Worm (Caenorhabditis elegans) whole organism, young adult: Measurements from ENCODE around the gene M04C3.5.

ENCODE experiments used
- B0019.2 ChIP-seq: fragments of 200-800 bp; sonication (Bioruptor generic); conservative IDR thresholded peaks from 2 replicates; pipeline ENCODE4 v1.3.6; 2022; ENCODE audit warnings: missing genetic modification reagents, missing genetic modification characterization, missing compliant biosample characterization
- F37B4.10 ChIP-seq: fragments of 200-800 bp; sonication (Bioruptor generic); IDR thresholded peaks from 2 replicates; pipeline ENCODE4 v1.3.6; 2022; ENCODE audit warnings: missing genetic modification characterization, missing compliant biosample characterization
- F49E8.2 ChIP-seq: sonication (generic microtip); optimal IDR thresholded peaks from 3 replicates; lab custom pipeline; 2017; ENCODE audit warnings: missing genetic modification characterization, mild to moderate bottlenecking, missing compliant biosample characterization, antibody characterized with exemption, moderate library complexity; ENCODE audit not compliant: insufficient read depth
- F52B5.7 ChIP-seq: sonication (generic microtip); optimal IDR thresholded peaks from 2 replicates; lab custom pipeline; 2016; ENCODE audit warnings: mild to moderate bottlenecking, missing genetic modification characterization, missing compliant biosample characterization
- T07F8.4 ChIP-seq: sonication (generic microtip); optimal IDR thresholded peaks from 2 replicates; lab custom pipeline; 2016; ENCODE audit warnings: mild to moderate bottlenecking, missing genetic modification characterization, moderate library complexity, missing compliant biosample characterization
- Y56A3A.18 ChIP-seq: fragments of 200-800 bp; sonication (Bioruptor generic); IDR thresholded peaks from 2 replicates; pipeline ENCODE4 v1.3.6; 2022; ENCODE audit warnings: missing genetic modification reagents, missing genetic modification characterization, missing compliant biosample characterization
- Y67H2A.10 ChIP-seq: fragments of 200-800 bp; sonication (Bioruptor generic); conservative IDR thresholded peaks from 2 replicates; pipeline ENCODE4 v1.3.6; 2022; ENCODE audit warnings: missing genetic modification reagents, missing genetic modification characterization, missing compliant biosample characterization
- Y79H2A.3 ChIP-seq: fragments of 200-800 bp; sonication (Bioruptor generic); conservative IDR thresholded peaks from 2 replicates; pipeline ENCODE4 v1.3.6; 2022; ENCODE audit warnings: missing genetic modification reagents, missing genetic modification characterization, missing compliant biosample characterization
- athp-1 ChIP-seq: sonication (generic microtip); optimal IDR thresholded peaks from 2 replicates; lab custom pipeline; 2017; ENCODE audit warnings: mild to moderate bottlenecking, missing genetic modification characterization, missing compliant biosample characterization
- bed-1 ChIP-seq: fragments of 200-800 bp; sonication (Bioruptor generic); IDR thresholded peaks from 2 replicates; pipeline ENCODE4 v1.3.6; 2022; ENCODE audit warnings: missing genetic modification reagents, missing genetic modification characterization, missing compliant biosample characterization
- ccch-3 ChIP-seq: fragments of 200-800 bp; sonication (Bioruptor generic); optimal IDR thresholded peaks from 2 replicates; lab custom pipeline; 2018; ENCODE audit warnings: mild to moderate bottlenecking, missing genetic modification characterization, missing compliant biosample characterization
- cebp-1 ChIP-seq, 2 experiments: fragments of 200-800 bp in 1 of 2; sonication (Bioruptor generic) in 1 of 2; sonication (generic microtip) in 1 of 2; IDR thresholded peaks in 1 of 2; optimal IDR thresholded peaks in 1 of 2; 2 replicates each; pipeline versions ENCODE4 v1.3.6 to Lab custom; 2017 to 2022; ENCODE audit warnings: missing compliant biosample characterization in 2 of 2, missing genetic modification characterization in 2 of 2, mild to moderate bottlenecking in 1 of 2, missing genetic modification reagents in 1 of 2, moderate library complexity in 1 of 2
- egrh-3 ChIP-seq: fragments of 200-800 bp; sonication (Bioruptor generic); IDR thresholded peaks from 2 replicates; pipeline ENCODE4 v1.3.6; 2022; ENCODE audit warnings: missing genetic modification reagents, missing genetic modification characterization, missing compliant biosample characterization
- ekl-4 ChIP-seq: fragments of 200-800 bp; sonication (Bioruptor generic); IDR thresholded peaks from 2 replicates; pipeline ENCODE4 v1.3.6; 2022; ENCODE audit warnings: missing genetic modification reagents, missing genetic modification characterization, missing compliant biosample characterization
- hlh-12 ChIP-seq: sonication (generic microtip); optimal IDR thresholded peaks from 2 replicates; lab custom pipeline; 2016; ENCODE audit warnings: missing genetic modification characterization, missing compliant biosample characterization
- hrde-1 ChIP-seq: sonication (generic microtip); optimal IDR thresholded peaks from 2 replicates; lab custom pipeline; 2016; ENCODE audit warnings: missing genetic modification characterization, mild to moderate bottlenecking, missing compliant biosample characterization, moderate library complexity, missing genotype, missing genetic modification reagents, borderline replicate concordance
- hsf-1 ChIP-seq: fragments of 200-800 bp; sonication (Bioruptor generic); IDR thresholded peaks from 2 replicates; pipeline ENCODE4 v1.3.6; 2022; ENCODE audit warnings: missing genetic modification reagents, missing genetic modification characterization, missing compliant biosample characterization
- lin-54 ChIP-seq: fragments of 200-800 bp; sonication (Bioruptor generic); optimal IDR thresholded peaks from 2 replicates; lab custom pipeline; 2018; ENCODE audit warnings: mild to moderate bottlenecking, missing genetic modification characterization, missing compliant biosample characterization
- madf-3 ChIP-seq: fragments of 200-800 bp; sonication (Bioruptor generic); IDR thresholded peaks from 2 replicates; pipeline ENCODE4 v1.3.6; 2022; ENCODE audit warnings: missing genetic modification reagents, missing genetic modification characterization, missing compliant biosample characterization
- madf-8 ChIP-seq: fragments of 200-800 bp; sonication (Bioruptor generic); conservative IDR thresholded peaks from 2 replicates; pipeline ENCODE4 v1.3.6; 2022; ENCODE audit warnings: missing genetic modification reagents, missing genetic modification characterization, missing compliant biosample characterization
- mcd-1 ChIP-seq: fragments of 200-800 bp; sonication (Bioruptor generic); IDR thresholded peaks from 2 replicates; pipeline ENCODE4 v1.3.6; 2022; ENCODE audit warnings: missing genetic modification reagents, missing genetic modification characterization, missing compliant biosample characterization
- mes-4 ChIP-seq: sonication (generic microtip); optimal IDR thresholded peaks from 2 replicates; lab custom pipeline; 2016; ENCODE audit warnings: missing genotype, missing genetic modification characterization, missing compliant biosample characterization
- nhr-120 ChIP-seq: fragments of 200-800 bp; sonication (Bioruptor generic); IDR thresholded peaks from 2 replicates; pipeline ENCODE4 v1.3.6; 2022; ENCODE audit warnings: missing genetic modification characterization, missing compliant biosample characterization
- nhr-80 ChIP-seq: sonication (generic microtip); optimal IDR thresholded peaks from 2 replicates; lab custom pipeline; 2016; ENCODE audit warnings: missing genetic modification characterization, missing compliant biosample characterization
- nhr-90 ChIP-seq: sonication (generic microtip); optimal IDR thresholded peaks from 2 replicates; lab custom pipeline; 2016; ENCODE audit warnings: missing genotype, mild to moderate bottlenecking, missing genetic modification characterization, missing compliant biosample characterization
- pbrm-1 ChIP-seq: fragments of 200-800 bp; sonication (Bioruptor generic); IDR thresholded peaks from 2 replicates; pipeline ENCODE4 v1.3.6; 2022; ENCODE audit warnings: missing genetic modification reagents, missing genetic modification characterization, missing compliant biosample characterization
- repo-1 ChIP-seq: sonication (generic microtip); optimal IDR thresholded peaks from 2 replicates; lab custom pipeline; 2017; ENCODE audit warnings: mild to moderate bottlenecking, missing genetic modification characterization, missing compliant biosample characterization
- rpc-1 ChIP-seq, 2 experiments: fragments of 150-350 bp in 1 of 2; sonication (generic microtip) in 1 of 2; optimal IDR thresholded peaks; 2 replicates each; lab custom pipeline; 2014 to 2018; ENCODE audit warnings: missing biosample characterization in 1 of 2, missing genetic modification characterization in 1 of 2, missing genetic modification reagents in 1 of 2, missing genotype in 1 of 2
- somi-1 ChIP-seq: fragments of 200-800 bp; sonication (Bioruptor generic); optimal IDR thresholded peaks from 2 replicates; lab custom pipeline; 2018; ENCODE audit warnings: mild to moderate bottlenecking, missing genetic modification characterization, missing compliant biosample characterization
- tbp1 ChIP-seq: fragments of 200-800 bp; sonication (Bioruptor generic); optimal IDR thresholded peaks from 2 replicates; lab custom pipeline; 2018; ENCODE audit warnings: mild to moderate bottlenecking, missing genetic modification characterization, missing compliant biosample characterization
- tlf-1 ChIP-seq: fragments of 200-800 bp; sonication (Bioruptor generic); optimal IDR thresholded peaks from 2 replicates; lab custom pipeline; 2018; ENCODE audit warnings: mild to moderate bottlenecking, missing genetic modification characterization, missing compliant biosample characterization
- unc-130 ChIP-seq: sonication (generic microtip); optimal IDR thresholded peaks from 2 replicates; lab custom pipeline; 2016; ENCODE audit warnings: missing genetic modification reagents, missing genetic modification characterization, missing compliant biosample characterization
- zfh-2 ChIP-seq: fragments of 200-800 bp; sonication (Bioruptor generic); conservative IDR thresholded peaks from 2 replicates; pipeline ENCODE4 v1.3.6; 2022; ENCODE audit warnings: missing genetic modification reagents, missing genetic modification characterization, missing compliant biosample characterization
- zim-3 ChIP-seq: sonication (generic microtip); optimal IDR thresholded peaks from 2 replicates; lab custom pipeline; 2017; ENCODE audit warnings: mild to moderate bottlenecking, missing genetic modification characterization, moderate library complexity, missing compliant biosample characterization
- ztf-18 ChIP-seq: sonication (generic microtip); optimal IDR thresholded peaks from 2 replicates; lab custom pipeline; 2016; ENCODE audit warnings: missing genotype, mild to moderate bottlenecking, missing genetic modification characterization, missing compliant biosample characterization
- ztf-22 ChIP-seq: fragments of 200-800 bp; sonication (Bioruptor generic); optimal IDR thresholded peaks from 2 replicates; lab custom pipeline; 2018; ENCODE audit warnings: mild to moderate bottlenecking, missing genetic modification characterization, moderate library complexity, missing compliant biosample characterization
- ztf-28 ChIP-seq: fragments of 200-800 bp; sonication (Bioruptor generic); IDR thresholded peaks from 2 replicates; pipeline ENCODE4 v1.3.6; 2022; ENCODE audit warnings: missing genetic modification reagents, missing genetic modification characterization, missing compliant biosample characterization

Gene M04C3.5

DNA sequence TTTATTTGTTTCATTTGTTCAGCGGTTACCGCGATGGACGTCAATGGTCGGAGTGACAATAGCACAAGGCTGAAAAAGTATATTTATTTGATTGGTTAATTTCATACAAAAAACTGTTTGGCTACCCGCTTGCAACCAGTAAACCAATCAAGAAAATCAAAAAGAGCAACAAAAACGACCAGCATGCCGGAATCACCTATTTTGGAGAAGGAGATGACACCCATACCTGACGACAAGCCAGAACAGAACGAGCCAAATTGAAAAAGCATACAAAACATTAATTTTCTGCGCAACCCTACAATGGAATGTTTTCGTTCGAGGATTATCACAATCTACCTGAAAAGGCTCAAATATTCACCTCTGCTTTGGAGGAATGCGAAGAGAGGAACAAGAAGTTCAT lies 40.9 kb downstream of the M04C3.5 start, which contains the start of gene Y43F8B.7:
TSS of gene Y43F8B.7 (plus strand) at position 301 of the 400 bp plus-strand sequence.
- no peak for TF ChIP-seq ztf-28
- TF ChIP-seq, all 124 proteins: peak for 0

DNA sequence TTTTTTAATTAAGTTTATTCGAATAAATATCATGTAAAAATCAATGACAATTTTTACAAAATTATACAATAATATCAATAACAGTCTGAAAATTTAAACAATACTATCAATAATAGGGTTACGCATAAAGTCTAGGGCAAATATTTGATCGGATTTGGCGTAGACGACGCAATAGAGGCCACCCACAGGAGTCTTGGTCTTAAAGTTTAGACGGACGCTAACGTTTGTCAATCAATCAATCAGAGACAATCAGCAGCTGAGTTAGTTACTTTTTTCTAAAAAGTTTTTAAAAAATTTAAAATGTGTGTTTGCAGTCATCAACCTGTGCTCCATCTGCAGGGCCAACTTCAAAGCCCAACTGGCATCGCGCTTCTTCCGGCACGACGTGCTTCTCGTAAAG lies 41.8 kb downstream of the M04C3.5 start, which contains the start of gene Y43F8B.29:
TSS of gene Y43F8B.29 (plus strand) at position 301 of the 400 bp plus-strand sequence.
- no peak for TF ChIP-seq madf-8 (GFP tag; lab: Robert Waterston, UW)
- TF ChIP-seq madf-3 = no peak
- no peak for TF ChIP-seq mes-4
- TF ChIP-seq tlf-1 (GFP tag; lab: Kevin White, UChicago) = no peak
- no peak for TF ChIP-seq hlh-12 (tag; lab: Kevin White, UChicago)
- no peak for TF ChIP-seq repo-1 (tag; lab: Kevin White, UChicago)
- TF ChIP-seq F37B4.10 = no peak
- no peak for TF ChIP-seq hsf-1 (GFP tag; lab: Robert Waterston, UW)
- TF ChIP-seq ztf-22 (GFP tag; lab: Kevin White, UChicago) = no peak
- TF ChIP-seq T07F8.4 (tag; lab: Kevin White, UChicago) = no peak
- TF ChIP-seq ztf-18 (tag; lab: Kevin White, UChicago) = no peak

DNA sequence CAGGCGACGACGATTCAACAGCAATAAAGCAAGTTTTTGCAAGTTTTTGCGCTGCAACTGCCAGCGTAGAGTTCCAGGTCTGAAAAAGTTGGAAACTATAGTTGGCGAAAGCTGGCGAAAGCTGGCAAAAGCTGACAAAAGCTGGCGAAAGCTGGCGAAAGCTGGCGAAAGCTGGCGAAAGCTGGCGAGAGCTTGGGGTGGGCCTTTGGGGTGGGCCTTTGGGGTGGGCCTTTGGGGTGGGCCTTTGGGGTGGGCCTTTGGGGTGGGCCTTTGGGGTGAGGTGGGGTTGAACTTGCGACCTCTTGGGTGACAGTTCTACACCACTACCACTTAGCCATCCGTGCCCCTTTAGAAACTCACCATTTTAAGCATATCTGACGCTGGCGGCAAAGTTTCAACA lies 45.6 kb downstream of the M04C3.5 start:
- 0 out of 2 replicates have a peak, but pooled peaks have one; percentile 11 for TF ChIP-seq mcd-1 (GFP tag; lab: Robert Waterston, UW)
- TF ChIP-seq egrh-3 (GFP tag; lab: Robert Waterston, UW) = peak; percentile 72; the same call in 1 of the 2 replicates
- no peak for TF ChIP-seq Y79H2A.3 (GFP tag; lab: Robert Waterston, UW)
- TF ChIP-seq rpc-1 (optimal IDR thresholded peaks at IDR 0.05; lab: Kevin White, UChicago) = no peak
- peak; percentile 22 for TF ChIP-seq rpc-1 (tag; optimal IDR thresholded peaks at IDR 0.05; lab: Kevin White, UChicago)
- TF ChIP-seq zim-3 (tag; lab: Kevin White, UChicago) = no peak
- TF ChIP-seq zfh-2 (GFP tag; lab: Robert Waterston, UW) = peak; percentile 83
- TF ChIP-seq ztf-28 = 0 out of 2 replicates have a peak, but pooled peaks have one; percentile 36
- no peak for TF ChIP-seq cebp-1 (GFP tag; IDR thresholded peaks at IDR 0.05; lab: Robert Waterston, UW)
- no peak for TF ChIP-seq cebp-1 (tag; optimal IDR thresholded peaks at IDR 0.05; lab: Kevin White, UChicago)

DNA sequence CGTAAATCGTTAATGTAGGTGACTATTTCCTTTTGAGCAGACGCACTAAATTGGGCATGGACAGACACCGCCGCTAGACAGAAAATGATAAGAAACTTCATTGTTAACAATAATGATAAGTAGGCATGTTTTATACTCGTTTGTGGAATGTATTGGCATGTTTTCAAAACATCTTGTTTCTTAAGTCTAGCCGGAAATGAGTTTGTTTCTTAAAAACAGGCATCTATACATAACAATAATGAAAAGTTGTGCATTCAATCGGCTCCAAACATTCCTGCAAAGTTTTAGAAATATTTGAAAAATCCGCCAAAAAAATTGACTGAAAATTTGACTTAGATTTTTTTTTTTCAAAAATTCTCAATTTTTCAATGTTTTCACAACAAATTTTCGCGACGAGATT lies 46.1 kb downstream of the M04C3.5 start, which contains the start of gene scl-21:
TSS of gene scl-21 (minus strand) at position 101 of the 400 bp plus-strand sequence.
- TF ChIP-seq F52B5.7 (tag; lab: Kevin White, UChicago) = no peak
- TF ChIP-seq pbrm-1 (GFP tag; lab: Robert Waterston, UW) = no peak
- no peak for TF ChIP-seq ekl-4 (GFP tag; lab: Robert Waterston, UW)
- no peak for TF ChIP-seq tbp1 (GFP tag; lab: Kevin White, UChicago)
- no peak for TF ChIP-seq ccch-3 (GFP tag; lab: Kevin White, UChicago)
- no peak for TF ChIP-seq hrde-1 (tag; lab: Kevin White, UChicago)
- no peak for TF ChIP-seq athp-1 (tag; lab: Kevin White, UChicago)
- TF ChIP-seq B0019.2 = no peak
- TF ChIP-seq unc-130 (GFP tag; lab: Kevin White, UChicago) = no peak
- no peak for TF ChIP-seq nhr-120 (GFP tag; lab: Robert Waterston, UW)
- no peak for TF ChIP-seq somi-1 (GFP tag; lab: Kevin White, UChicago)
- no peak for TF ChIP-seq lin-54 (GFP tag; lab: Kevin White, UChicago)
- no peak for TF ChIP-seq hsf-1 (GFP tag; lab: Robert Waterston, UW)
- TF ChIP-seq nhr-80 (tag; lab: Kevin White, UChicago) = no peak
- no peak for TF ChIP-seq F49E8.2 (tag; lab: Kevin White, UChicago)
- TF ChIP-seq nhr-90 (tag; lab: Kevin White, UChicago) = no peak
- TF ChIP-seq Y56A3A.18 (GFP tag; lab: Robert Waterston, UW) = no peak
- no peak for TF ChIP-seq ztf-18 (tag; lab: Kevin White, UChicago)
- no peak for TF ChIP-seq Y67H2A.10 (GFP tag; lab: Robert Waterston, UW)
- no peak for TF ChIP-seq bed-1 (GFP tag; lab: Robert Waterston, UW)
